Worm (Caenorhabditis elegans): ENCODE data around the gene Y97E10AR.3.

The Y97E10AR.3 gene

DNA sequence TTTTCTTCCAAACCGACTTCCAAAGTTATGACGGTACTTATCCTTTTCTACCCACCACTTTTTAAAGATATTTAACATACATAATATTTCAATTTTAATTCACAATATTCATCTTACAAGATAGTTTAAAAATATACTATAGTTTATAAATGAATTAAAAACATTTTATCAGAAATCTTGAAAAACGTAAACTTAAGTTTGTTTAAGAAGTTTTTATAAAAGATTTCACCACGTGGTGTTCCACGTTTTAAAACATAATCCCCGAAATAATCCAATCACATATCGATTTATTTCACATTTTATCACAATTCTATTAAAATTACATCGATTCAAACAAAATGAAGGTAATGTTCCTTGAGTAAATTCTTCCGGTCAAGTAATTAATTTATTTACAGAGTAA is 39.4 kb upstream of the Y97E10AR.3 start, which contains the start of gene ZC513.3:
Gene ZC513.3 (plus strand): TSS at position 301 of the 400 bp plus-strand sequence.
- TF ChIP-seq zag-1 (tag; optimal IDR thresholded peaks at IDR 0.05) = no peak
- no peak for TF ChIP-seq ceh-82 (tag; optimal IDR thresholded peaks at IDR 0.05)
- TF ChIP-seq C16A3.4 (tag; optimal IDR thresholded peaks at IDR 0.05) = no peak
- TF ChIP-seq ama-1 (optimal IDR thresholded peaks at IDR 0.05) = no peak
- no peak for TF ChIP-seq sptf-1 (tag; optimal IDR thresholded peaks at IDR 0.05)
- no peak for TF ChIP-seq C04F5.9 (tag; optimal IDR thresholded peaks at IDR 0.05)
- TF ChIP-seq nhr-28 (tag; optimal IDR thresholded peaks at IDR 0.05) = no peak
- TF ChIP-seq nhr-11 (tag; optimal IDR thresholded peaks at IDR 0.05) = no peak
- TF ChIP-seq unc-30 (tag; optimal IDR thresholded peaks at IDR 0.05) = no peak
- TF ChIP-seq dsc-1 (tag; optimal IDR thresholded peaks at IDR 0.05) = no peak
- TF ChIP-seq zip-4 (GFP tag; optimal IDR thresholded peaks at IDR 0.05) = no peak
- TF ChIP-seq lin-15B (tag; optimal IDR thresholded peaks at IDR 0.05) = no peak

DNA sequence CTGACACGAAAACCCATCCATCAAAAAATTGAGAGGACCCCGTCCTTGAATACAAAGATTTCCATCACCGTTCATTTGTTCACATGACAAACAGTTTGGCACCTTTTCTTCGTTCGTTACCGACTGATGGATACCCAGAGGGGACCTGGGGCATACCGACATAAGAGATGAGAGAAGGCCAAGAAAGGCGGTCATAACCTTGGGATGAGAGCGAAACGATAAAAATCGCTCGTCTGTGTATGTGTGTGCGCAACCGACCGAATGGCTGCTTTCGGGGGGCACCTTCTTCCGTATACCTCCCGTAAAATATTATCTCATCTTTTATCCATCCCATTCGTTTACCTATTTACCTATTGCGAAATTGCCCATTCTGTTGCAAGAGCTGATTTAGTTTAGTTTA is 37.6 kb upstream of the Y97E10AR.3 start:
- TF ChIP-seq lin-14 (GFP tag; optimal IDR thresholded peaks at IDR 0.05) (peak; percentile 61), unc-30 (tag; optimal IDR thresholded peaks at IDR 0.05) (no peak), hlh-4 (tag; optimal IDR thresholded peaks at IDR 0.05) (no peak), mep-1 (tag; optimal IDR thresholded peaks at IDR 0.05) (peak; percentile 46), elt-2 (tag; optimal IDR thresholded peaks at IDR 0.05) (no peak), nhr-19 (GFP tag; conservative IDR thresholded peaks at IDR 0.05) (no peak), lin-35 (GFP tag; optimal IDR thresholded peaks at IDR 0.05) (no peak), grh-1 (GFP tag; IDR thresholded peaks at IDR 0.05) (0 out of 2 replicates have a peak, but pooled peaks have one; percentile 7), snu-23 (GFP tag; optimal IDR thresholded peaks at IDR 0.05) (peak; percentile 2), ceh-82 (tag; optimal IDR thresholded peaks at IDR 0.05) (no peak), nhr-237 (tag; optimal IDR thresholded peaks at IDR 0.05) (no peak), nhr-20 (tag; optimal IDR thresholded peaks at IDR 0.05) (peak; percentile 10), blmp-1 (tag; optimal IDR thresholded peaks at IDR 0.05) (peak; percentile 68), nhr-85 (tag) (peak; percentile 84), nhr-12 (tag; optimal IDR thresholded peaks at IDR 0.05) (no peak), efl-1 (optimal IDR thresholded peaks at IDR 0.05) (no peak), efl-1 (GFP tag; optimal IDR thresholded peaks at IDR 0.05 in 1 of 2) (peak in 1 of 2 experiments; percentile 66)

DNA sequence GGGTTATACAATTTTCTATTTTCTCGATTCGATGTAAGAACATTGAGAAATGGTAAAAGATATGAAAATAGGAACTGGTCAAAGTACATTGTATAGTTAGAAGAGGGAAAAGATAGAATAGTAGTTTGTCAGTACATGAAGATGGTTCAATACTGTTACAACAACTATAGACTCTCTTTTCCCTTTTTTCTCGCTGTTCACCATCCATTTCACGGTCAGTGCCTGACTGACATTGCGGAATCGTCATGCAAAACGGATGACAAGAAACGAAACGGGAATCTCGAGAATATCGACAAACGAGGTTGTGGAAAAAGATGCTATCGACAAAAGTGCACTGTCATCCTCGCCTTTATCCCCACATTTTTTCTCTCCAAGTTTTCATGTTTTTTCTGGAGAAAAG is 36.4 kb upstream of the Y97E10AR.3 start:
- no peak for TF ChIP-seq hpl-2 (GFP tag; optimal IDR thresholded peaks at IDR 0.05)
- TF ChIP-seq egl-13 (tag; optimal IDR thresholded peaks at IDR 0.05) = no peak
- TF ChIP-seq nhr-84 (tag; optimal IDR thresholded peaks at IDR 0.05) = no peak
- no peak for TF ChIP-seq ceh-90 (tag; optimal IDR thresholded peaks at IDR 0.05)
- TF ChIP-seq tlp-1 (tag; optimal IDR thresholded peaks at IDR 0.05) = no peak
- TF ChIP-seq ama-1 (optimal IDR thresholded peaks at IDR 0.05) = no peak
- TF ChIP-seq C16A3.4 (tag; optimal IDR thresholded peaks at IDR 0.05) = no peak
- TF ChIP-seq egl-27 (tag; optimal IDR thresholded peaks at IDR 0.05) = no peak
- no peak for TF ChIP-seq fkh-10 (GFP tag; optimal IDR thresholded peaks at IDR 0.05)
- no peak for TF ChIP-seq C34B4.2 (tag; optimal IDR thresholded peaks at IDR 0.05)
- no peak for TF ChIP-seq efl-3 (GFP tag; optimal IDR thresholded peaks at IDR 0.05)
- TF ChIP-seq fkh-4 (tag; optimal IDR thresholded peaks at IDR 0.05; ENCODE audit: borderline replicate concordance) = no peak
- no peak for TF ChIP-seq nhr-90 (tag; optimal IDR thresholded peaks at IDR 0.05; ENCODE audit: poor library complexity)
- TF ChIP-seq nhr-20 (tag; optimal IDR thresholded peaks at IDR 0.05) = peak; percentile 35
- TF ChIP-seq ces-1 (GFP tag; optimal IDR thresholded peaks at IDR 0.05) = no peak
- no peak for TF ChIP-seq sptf-1 (tag; optimal IDR thresholded peaks at IDR 0.05)
- TF ChIP-seq fkh-8 (tag; optimal IDR thresholded peaks at IDR 0.05) = no peak
- no peak for TF ChIP-seq ceh-8 (GFP tag; optimal IDR thresholded peaks at IDR 0.05)
- TF ChIP-seq skn-1 (tag; optimal IDR thresholded peaks at IDR 0.05) = no peak
- TF ChIP-seq nhr-47 (tag; optimal IDR thresholded peaks at IDR 0.05) = no peak
- TF ChIP-seq swsn-7 (tag; optimal IDR thresholded peaks at IDR 0.05) = no peak
- no peak for TF ChIP-seq zip-4 (GFP tag; optimal IDR thresholded peaks at IDR 0.05)
- no peak for TF ChIP-seq ceh-63 (GFP tag; optimal IDR thresholded peaks at IDR 0.05)
- no peak for TF ChIP-seq efl-1 (optimal IDR thresholded peaks at IDR 0.05)
- peak in 1 of 2 experiments; percentile 41 for TF ChIP-seq efl-1 (GFP tag; optimal IDR thresholded peaks at IDR 0.05 in 1 of 2)
- TF ChIP-seq mdl-1 (tag; optimal IDR thresholded peaks at IDR 0.05) = no peak
- TF ChIP-seq zag-1 (tag; optimal IDR thresholded peaks at IDR 0.05) = no peak
- peak in 2 of 6 experiments; percentile 33 to 36 for TF ChIP-seq elt-3 (tag; optimal IDR thresholded peaks at IDR 0.05)
- peak; percentile 28 for TF ChIP-seq snu-23 (GFP tag; optimal IDR thresholded peaks at IDR 0.05)
- no peak for TF ChIP-seq pqm-1 (tag; optimal IDR thresholded peaks at IDR 0.05)
- TF ChIP-seq nhr-76 (tag; optimal IDR thresholded peaks at IDR 0.05) = no peak
- TF ChIP-seq nhr-71 (tag; optimal IDR thresholded peaks at IDR 0.05) = peak; percentile 15
- TF ChIP-seq aha-1 (tag; optimal IDR thresholded peaks at IDR 0.05) = no peak
